Worm (Caenorhabditis elegans) whole organism, L2 larva: Measurements from ENCODE around the gene C14A11.6.
A peak's percentile ranks its signal among the peaks of the same experiment; 100 is the strongest.

ENCODE experiments used
- C34F6.9 ChIP-seq: fragments of 150-350 bp; optimal IDR thresholded peaks from 2 replicates; lab custom pipeline; 2014; ENCODE audit warnings: missing biosample characterization, missing genetic modification characterization
- F13H6.1 ChIP-seq: sonication (generic microtip); optimal IDR thresholded peaks from 2 replicates; lab custom pipeline; 2016; ENCODE audit warnings: missing genetic modification characterization, missing compliant biosample characterization
- R02D3.7 ChIP-seq: fragments of 150-350 bp; optimal IDR thresholded peaks from 2 replicates; lab custom pipeline; 2014; ENCODE audit warnings: missing biosample characterization, missing genetic modification characterization
- Y55F3AM.14 ChIP-seq: fragments of 200-800 bp; sonication (Bioruptor generic); optimal IDR thresholded peaks from 2 replicates; lab custom pipeline; 2018; ENCODE audit warnings: mild to moderate bottlenecking, missing genetic modification characterization, missing compliant biosample characterization
- aly-2 ChIP-seq: fragments of 150-350 bp; optimal IDR thresholded peaks from 2 replicates; lab custom pipeline; 2014; ENCODE audit warnings: missing biosample characterization, missing genetic modification characterization
- blmp-1 ChIP-seq: sonication (generic microtip); optimal IDR thresholded peaks from 2 replicates; lab custom pipeline; 2017; ENCODE audit warnings: missing genetic modification characterization, mild to moderate bottlenecking, missing compliant biosample characterization, antibody characterized with exemption, moderate library complexity; ENCODE audit not compliant: insufficient read depth
- ceh-82 ChIP-seq: fragments of 150-350 bp; optimal IDR thresholded peaks from 2 replicates; lab custom pipeline; 2014; ENCODE audit warnings: missing biosample characterization, missing genetic modification characterization
- crh-2 ChIP-seq: sonication (generic microtip); optimal IDR thresholded peaks from 2 replicates; lab custom pipeline; 2017; ENCODE audit warnings: missing biosample characterization, missing genetic modification characterization
- dmd-4 ChIP-seq: sonication (generic microtip); optimal IDR thresholded peaks from 2 replicates; lab custom pipeline; 2017; ENCODE audit warnings: missing biosample characterization, missing genetic modification characterization
- elt-3 ChIP-seq: sonication (generic microtip); optimal IDR thresholded peaks from 2 replicates; lab custom pipeline; 2017; ENCODE audit warnings: missing biosample characterization, missing genetic modification characterization
- gmeb-1 ChIP-seq: fragments of 150-350 bp; optimal IDR thresholded peaks from 2 replicates; lab custom pipeline; 2014; ENCODE audit warnings: missing biosample characterization, missing genetic modification characterization
- lin-11 ChIP-seq: fragments of 150-350 bp; sonication (generic microtip); optimal IDR thresholded peaks from 2 replicates; lab custom pipeline; 2014; ENCODE audit warnings: missing biosample characterization, missing genetic modification characterization, inconsistent platforms, mixed read lengths
- lin-13 ChIP-seq: fragments of 150-350 bp; optimal IDR thresholded peaks from 2 replicates; lab custom pipeline; 2014; ENCODE audit warnings: missing biosample characterization, missing genetic modification reagents, missing genetic modification characterization
- lsy-2 ChIP-seq, 2 experiments: fragments of 150-350 bp in 1 of 2; sonication (generic microtip) in 1 of 2; optimal IDR thresholded peaks; 2 replicates each; lab custom pipeline; 2014 to 2017; ENCODE audit warnings: missing biosample characterization in 2 of 2, missing genetic modification characterization in 2 of 2
- mab-5 ChIP-seq: fragments of 150-350 bp; optimal IDR thresholded peaks from 2 replicates; lab custom pipeline; 2014; ENCODE audit warnings: missing biosample characterization, missing genetic modification characterization
- nhr-10 ChIP-seq: sonication (generic microtip); optimal IDR thresholded peaks from 2 replicates; lab custom pipeline; 2017; ENCODE audit warnings: missing biosample characterization, missing genetic modification characterization
- nhr-12 ChIP-seq: fragments of 150-350 bp; optimal IDR thresholded peaks from 2 replicates; lab custom pipeline; 2014; ENCODE audit warnings: missing biosample characterization, missing genetic modification characterization
- nhr-129 ChIP-seq: fragments of 150-350 bp; optimal IDR thresholded peaks from 2 replicates; lab custom pipeline; 2014; ENCODE audit warnings: missing biosample characterization, missing genetic modification characterization
- nhr-21 ChIP-seq: fragments of 150-350 bp; optimal IDR thresholded peaks from 2 replicates; lab custom pipeline; 2014; ENCODE audit warnings: missing biosample characterization, missing genetic modification characterization
- nhr-23 ChIP-seq: fragments of 150-350 bp; optimal IDR thresholded peaks from 2 replicates; lab custom pipeline; 2014; ENCODE audit warnings: missing biosample characterization, missing genetic modification reagents, missing genetic modification characterization
- nhr-25 ChIP-seq: fragments of 150-350 bp; sonication (generic microtip); optimal IDR thresholded peaks from 3 replicates; lab custom pipeline; 2014; ENCODE audit warnings: missing biosample characterization, missing genetic modification characterization
- peb-1 ChIP-seq: fragments of 150-350 bp; optimal IDR thresholded peaks from 2 replicates; lab custom pipeline; 2014; ENCODE audit warnings: missing biosample characterization, missing genetic modification characterization
- sma-3 ChIP-seq: sonication (generic microtip); optimal IDR thresholded peaks from 2 replicates; lab custom pipeline; 2016; ENCODE audit warnings: missing genetic modification reagents, missing genetic modification characterization, missing compliant biosample characterization
- sma-9 ChIP-seq, 2 experiments: fragments of 150-350 bp in 1 of 2; sonication (generic microtip) in 1 of 2; optimal IDR thresholded peaks; 2 replicates each; lab custom pipeline; 2014 to 2016; ENCODE audit warnings: missing genetic modification characterization in 2 of 2, mild to moderate bottlenecking in 1 of 2, missing biosample characterization in 1 of 2, missing compliant biosample characterization in 1 of 2, missing genetic modification reagents in 1 of 2, moderate library complexity in 1 of 2
- snpc-4 ChIP-seq: fragments of 150-350 bp; optimal IDR thresholded peaks from 2 replicates; lab custom pipeline; 2014; ENCODE audit warnings: missing biosample characterization, missing genetic modification characterization
- unc-55 ChIP-seq: fragments of 150-350 bp; sonication (generic microtip); optimal IDR thresholded peaks from 3 replicates; lab custom pipeline; 2014; ENCODE audit warnings: missing biosample characterization, missing genetic modification reagents, missing genetic modification characterization
- unc-62 ChIP-seq: fragments of 150-350 bp; optimal IDR thresholded peaks from 2 replicates; lab custom pipeline; 2014; ENCODE audit warnings: missing biosample characterization, missing genetic modification reagents, missing genetic modification characterization
- zag-1 ChIP-seq: fragments of 150-350 bp; optimal IDR thresholded peaks from 2 replicates; lab custom pipeline; 2014; ENCODE audit warnings: missing biosample characterization, missing genetic modification characterization
- ztf-1 ChIP-seq: fragments of 200-800 bp; sonication (Bioruptor generic); conservative IDR thresholded peaks from 2 replicates; pipeline ENCODE4 v1.3.6; 2022; ENCODE audit warnings: missing genetic modification characterization, missing compliant biosample characterization

C14A11.6 gene

ce11 chrX:2814097-2814720 lies at the start of gene C14A11.6:
Gene C14A11.6 (minus strand): TSS chrX:2814147.
- peak; percentile 18 for TF ChIP-seq crh-2 (tag; lab: Kevin White, UChicago)
- no peak for TF ChIP-seq sma-9 (GFP tag; optimal IDR thresholded peaks at IDR 0.05; lab: Kevin White, UChicago)
- TF ChIP-seq sma-9 (tag; optimal IDR thresholded peaks at IDR 0.05; lab: Kevin White, UChicago): no peak
- TF ChIP-seq unc-55: peak; percentile 81
- peak in 1 of 2 experiments; percentile 13 for TF ChIP-seq lsy-2 (tag; optimal IDR thresholded peaks at IDR 0.05; lab: Kevin White, UChicago)
- peak; percentile 39 for TF ChIP-seq C34F6.9 (tag; lab: Kevin White, UChicago)
- TF ChIP-seq nhr-10 (tag; lab: Kevin White, UChicago): no peak

DNA sequence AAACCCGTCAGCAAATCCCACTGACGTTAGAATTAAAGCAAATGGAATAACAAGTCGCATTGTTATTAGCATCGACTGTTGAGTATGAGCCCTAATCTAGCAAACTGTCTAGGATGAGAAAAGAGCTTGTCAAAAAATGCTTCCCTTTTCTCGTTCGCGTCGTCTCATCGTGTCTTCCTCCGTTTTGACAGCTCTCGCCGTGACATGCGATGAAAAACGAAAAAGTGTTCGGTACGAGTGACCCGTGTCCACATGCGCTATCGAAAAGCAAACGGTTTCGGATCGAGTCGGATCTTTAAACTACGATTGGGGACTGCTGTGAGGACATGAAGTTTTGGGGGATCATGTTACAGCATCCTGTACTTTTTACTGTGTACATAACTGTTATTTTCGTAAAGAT lies 48.4 kb upstream of the C14A11.6 start, which contains the start of gene comt-1:
TSS of gene comt-1 (minus strand) at position 101 of the 400 bp plus-strand sequence.
- TF ChIP-seq ceh-82 (tag; lab: Kevin White, UChicago) (no peak), ztf-1 (GFP tag; lab: Robert Waterston, UW) (no peak), nhr-21 (tag; lab: Kevin White, UChicago) (no peak), mab-5 (tag; lab: Kevin White, UChicago) (no peak), peb-1 (no peak), unc-62 (GFP tag; lab: Kevin White, UChicago) (no peak), snpc-4 (tag; lab: Kevin White, UChicago) (no peak), lin-11 (tag; lab: Kevin White, UChicago) (no peak), zag-1 (tag; lab: Kevin White, UChicago) (no peak), gmeb-1 (tag; lab: Kevin White, UChicago) (no peak), nhr-12 (tag; lab: Kevin White, UChicago) (no peak), Y55F3AM.14 (GFP tag; lab: Kevin White, UChicago) (no peak), R02D3.7 (tag; lab: Kevin White, UChicago) (no peak), F13H6.1 (tag; lab: Kevin White, UChicago) (no peak), sma-3 (GFP tag; lab: Kevin White, UChicago) (no peak), aly-2 (tag; lab: Kevin White, UChicago) (no peak), lsy-2 (tag; optimal IDR thresholded peaks at IDR 0.05; lab: Kevin White, UChicago) (no peak), nhr-23 (no peak), nhr-10 (tag; lab: Kevin White, UChicago) (no peak)

- peak; percentile 8 for TF ChIP-seq crh-2 (tag; lab: Kevin White, UChicago)
- TF ChIP-seq sma-3 (GFP tag; lab: Kevin White, UChicago): peak; percentile 49
- TF ChIP-seq gmeb-1 (tag; lab: Kevin White, UChicago): peak; percentile 6
- TF ChIP-seq lsy-2 (tag; optimal IDR thresholded peaks at IDR 0.05; lab: Kevin White, UChicago): peak in 1 of 2 experiments; percentile 14
- TF ChIP-seq C34F6.9 (tag; lab: Kevin White, UChicago): peak; percentile 7
- peak; percentile 89 for TF ChIP-seq nhr-25 (tag; lab: Kevin White, UChicago)
- TF ChIP-seq nhr-21 (tag; lab: Kevin White, UChicago): no peak
- TF ChIP-seq sma-9 (GFP tag; optimal IDR thresholded peaks at IDR 0.05; lab: Kevin White, UChicago): peak; percentile 37
- TF ChIP-seq sma-9 (tag; optimal IDR thresholded peaks at IDR 0.05; lab: Kevin White, UChicago): no peak
- no peak for TF ChIP-seq dmd-4 (tag; lab: Kevin White, UChicago)
- peak; percentile 21 for TF ChIP-seq blmp-1 (tag; lab: Kevin White, UChicago)
Measured at ce11 chrX:2858380-2858779, 44.4 kb upstream of the C14A11.6 start.

DNA sequence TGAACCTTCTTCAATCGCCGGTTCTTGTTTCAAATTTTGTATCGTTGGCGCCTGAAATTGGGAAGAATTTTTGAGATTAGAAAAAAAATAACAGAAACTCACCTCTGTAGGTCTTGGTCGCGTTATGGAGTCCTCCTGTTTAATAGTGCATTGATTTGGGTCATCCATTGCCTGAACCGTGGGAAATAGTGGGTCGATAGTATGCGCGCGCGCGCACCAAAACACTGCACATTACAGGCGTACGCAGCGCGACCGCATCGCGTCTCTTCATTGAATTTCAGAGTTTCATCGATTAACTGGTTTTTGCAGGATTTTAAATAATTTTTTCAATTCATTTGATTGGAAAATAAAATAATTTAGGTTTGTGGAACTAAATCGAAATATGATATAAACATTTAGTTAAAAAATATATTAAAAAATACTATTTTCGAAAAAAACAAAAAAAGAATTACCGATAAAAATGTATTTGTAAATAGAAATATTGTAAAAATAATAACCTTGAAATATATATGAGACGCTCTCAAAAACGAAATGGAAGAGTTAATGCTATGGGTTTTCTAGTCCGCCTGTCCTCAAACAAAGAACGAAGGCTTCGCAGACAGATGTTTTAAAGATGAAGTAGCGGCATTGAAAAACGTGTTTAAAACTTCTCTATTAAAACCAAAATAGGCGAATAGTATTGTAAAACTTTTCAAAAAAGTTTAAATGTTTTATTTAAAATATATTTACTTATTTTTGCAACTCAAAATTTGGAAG lies 43.3 kb upstream of the C14A11.6 start, which contains the start of gene tra-4:
TSS of gene tra-4 (minus strand) at position 534 of the 756 bp plus-strand sequence.
- TF ChIP-seq nhr-23: no peak
- TF ChIP-seq lin-13 (GFP tag; lab: Kevin White, UChicago): peak; percentile 36
- peak; percentile 80 for TF ChIP-seq nhr-25 (tag; lab: Kevin White, UChicago)
- TF ChIP-seq ztf-1 (GFP tag; lab: Robert Waterston, UW): no peak
- TF ChIP-seq unc-55: peak; percentile 51
- TF ChIP-seq lsy-2 (tag; optimal IDR thresholded peaks at IDR 0.05; lab: Kevin White, UChicago): peak in 1 of 2 experiments; percentile 26
- TF ChIP-seq C34F6.9 (tag; lab: Kevin White, UChicago): peak; percentile 15
- no peak for TF ChIP-seq nhr-129 (tag; lab: Kevin White, UChicago)
- no peak for TF ChIP-seq elt-3 (tag; lab: Kevin White, UChicago)
- TF ChIP-seq sma-9 (GFP tag; optimal IDR thresholded peaks at IDR 0.05; lab: Kevin White, UChicago): peak; percentile 44
- TF ChIP-seq sma-9 (tag; optimal IDR thresholded peaks at IDR 0.05; lab: Kevin White, UChicago): no peak
